Worm (Caenorhabditis elegans) whole organism, L3 larva: ENCODE data around the gene hphd-1.

Experiments used
- ZK546.5 ChIP-seq: sonication (generic microtip); optimal IDR thresholded peaks from 2 replicates; lab custom pipeline; 2017; ENCODE audit warnings: missing biosample characterization, missing genetic modification characterization
- ceh-16 ChIP-seq: sonication (generic microtip); optimal IDR thresholded peaks from 2 replicates; lab custom pipeline; 2017; ENCODE audit warnings: missing biosample characterization, missing genetic modification characterization
- ceh-82 ChIP-seq: fragments of 150-350 bp; optimal IDR thresholded peaks from 2 replicates; lab custom pipeline; 2014; ENCODE audit warnings: missing biosample characterization, missing genetic modification characterization
- egl-27 ChIP-seq: sonication (generic microtip); optimal IDR thresholded peaks from 4 replicates; lab custom pipeline; 2017; ENCODE audit warnings: missing biosample characterization, missing genetic modification reagents, missing genetic modification characterization
- fkh-10 ChIP-seq: sonication (generic microtip); optimal IDR thresholded peaks from 2 replicates; lab custom pipeline; 2017; ENCODE audit warnings: missing biosample characterization, missing genetic modification reagents, missing genetic modification characterization
- fos-1 ChIP-seq: fragments of 150-350 bp; optimal IDR thresholded peaks from 2 replicates; lab custom pipeline; 2014; ENCODE audit warnings: missing biosample characterization, missing genetic modification characterization
- lin-15B ChIP-seq: fragments of 150-350 bp; optimal IDR thresholded peaks from 2 replicates; lab custom pipeline; 2014; ENCODE audit warnings: missing biosample characterization, missing genetic modification characterization
- mdl-1 ChIP-seq: fragments of 150-350 bp; optimal IDR thresholded peaks from 2 replicates; lab custom pipeline; 2014; ENCODE audit warnings: missing biosample characterization, missing genetic modification characterization
- snpc-4 ChIP-seq: fragments of 150-350 bp; optimal IDR thresholded peaks from 2 replicates; lab custom pipeline; 2014; ENCODE audit warnings: missing biosample characterization, missing genetic modification characterization
- unc-62 ChIP-seq: fragments of 150-350 bp; sonication (generic microtip); optimal IDR thresholded peaks from 4 replicates; lab custom pipeline; 2014; ENCODE audit warnings: missing biosample characterization, missing genetic modification reagents, missing genetic modification characterization
- zag-1 ChIP-seq: fragments of 150-350 bp; optimal IDR thresholded peaks from 2 replicates; lab custom pipeline; 2014; ENCODE audit warnings: missing biosample characterization, missing genetic modification characterization
- ztf-11 ChIP-seq: fragments of 150-350 bp; optimal IDR thresholded peaks from 2 replicates; lab custom pipeline; 2014; ENCODE audit warnings: missing biosample characterization, missing genetic modification characterization
- ztf-4 ChIP-seq: fragments of 150-350 bp; optimal IDR thresholded peaks from 2 replicates; lab custom pipeline; 2014; ENCODE audit warnings: missing biosample characterization, missing genetic modification characterization

- no peak for TF ChIP-seq fos-1
- TF ChIP-seq unc-62 (GFP tag; lab: Kevin White, UChicago), result no peak
- TF ChIP-seq mdl-1, result no peak
- TF ChIP-seq ceh-82, result no peak
- TF ChIP-seq ztf-11 (tag; lab: Kevin White, UChicago), result no peak
- TF ChIP-seq fkh-10, result no peak
- no peak for TF ChIP-seq egl-27
- no peak for TF ChIP-seq lin-15B (tag; lab: Kevin White, UChicago)
- no peak for TF ChIP-seq snpc-4 (tag; lab: Kevin White, UChicago)
- no peak for TF ChIP-seq ztf-4 (tag; lab: Kevin White, UChicago)
- no peak for TF ChIP-seq zag-1 (tag; lab: Kevin White, UChicago)
- no peak for TF ChIP-seq ceh-16 (tag; lab: Kevin White, UChicago)
- no peak for TF ChIP-seq ZK546.5 (tag; lab: Kevin White, UChicago)
Observed at ce11 chrII:12994009-12994788, 2.2 kb downstream of the hphd-1 start.
